Fruit fly (Drosophila melanogaster) whole organism, embryonic: ENCODE measurements around the gene ph-p.

Source experiments
- Abd-B ChIP-seq: fragments of 200-800 bp; sonication (Bioruptor generic); optimal IDR thresholded peaks from 2 replicates; lab custom pipeline; 2018; ENCODE audit warnings: missing biosample characterization, mild to moderate bottlenecking, missing genetic modification characterization, moderate library complexity
- Blimp-1 ChIP-seq: fragments of 200-800 bp; sonication (Bioruptor generic); optimal IDR thresholded peaks from 3 replicates; lab custom pipeline; 2018; ENCODE audit warnings: missing biosample characterization, missing genetic modification characterization, mild to moderate bottlenecking, moderate library complexity, missing genetic modification reagents
- CG11085 ChIP-seq: fragments of 200-800 bp; sonication (Bioruptor generic); IDR thresholded peaks from 2 replicates; pipeline ENCODE4 v1.3.6; 2022; ENCODE audit warnings: missing biosample characterization, missing genetic modification characterization
- CG12155 ChIP-seq: fragments of 200-800 bp; sonication (Bioruptor generic); optimal IDR thresholded peaks from 3 replicates; lab custom pipeline; 2016; ENCODE audit warnings: missing biosample characterization, missing genetic modification characterization
- CG12236 ChIP-seq: fragments of 200-800 bp; sonication (Bioruptor generic); optimal IDR thresholded peaks from 2 replicates; lab custom pipeline; 2016; ENCODE audit warnings: missing biosample characterization, missing genetic modification characterization
- CG14860 ChIP-seq: fragments of 200-800 bp; sonication (Bioruptor generic); IDR thresholded peaks from 3 replicates; pipeline ENCODE4 v1.3.6; 2022; ENCODE audit warnings: missing biosample characterization, missing genetic modification characterization; ENCODE audit not compliant: partially characterized antibody
- CG15073 ChIP-seq: fragments of 200-800 bp; sonication (Bioruptor generic); optimal IDR thresholded peaks from 2 replicates; lab custom pipeline; 2016; ENCODE audit warnings: missing biosample characterization, missing genetic modification characterization
- CG16863 ChIP-seq: fragments of 200-800 bp; sonication (Bioruptor generic); optimal IDR thresholded peaks from 3 replicates; lab custom pipeline; 2016; ENCODE audit warnings: missing biosample characterization, missing genetic modification characterization
- CG17361 ChIP-seq: fragments of 200-800 bp; sonication (Bioruptor generic); IDR thresholded peaks from 3 replicates; pipeline ENCODE4 v1.3.6; 2022; ENCODE audit warnings: missing biosample characterization, missing genetic modification characterization
- CG2120 ChIP-seq: fragments of 200-800 bp; sonication (Bioruptor generic); optimal IDR thresholded peaks from 3 replicates; lab custom pipeline; 2016; ENCODE audit warnings: missing biosample characterization, missing genetic modification characterization
- CG2202 ChIP-seq: fragments of 200-800 bp; sonication (Bioruptor generic); optimal IDR thresholded peaks from 2 replicates; lab custom pipeline; 2018; ENCODE audit warnings: missing biosample characterization, mild to moderate bottlenecking, missing genetic modification characterization
- CG30431 ChIP-seq: fragments of 200-800 bp; sonication (Bioruptor generic); optimal IDR thresholded peaks from 2 replicates; lab custom pipeline; 2017; ENCODE audit warnings: missing biosample characterization, missing genetic modification characterization
- CG3281 ChIP-seq: fragments of 200-800 bp; sonication (Bioruptor generic); optimal IDR thresholded peaks from 3 replicates; lab custom pipeline; 2017; ENCODE audit warnings: missing biosample characterization, mild to moderate bottlenecking, missing genetic modification characterization
- CG3726 ChIP-seq: fragments of 200-800 bp; sonication (Bioruptor generic); IDR thresholded peaks from 3 replicates; pipeline ENCODE4, ENCODE4 v1.3.6; 2022; ENCODE audit warnings: missing biosample characterization, missing genetic modification characterization
- CG7372 ChIP-seq: fragments of 200-800 bp; sonication (Bioruptor generic); IDR thresholded peaks from 2 replicates; pipeline ENCODE4 v1.3.6; 2022; ENCODE audit warnings: missing biosample characterization, missing genetic modification characterization
- CG7928 ChIP-seq: fragments of 200-800 bp; sonication (Bioruptor generic); optimal IDR thresholded peaks from 2 replicates; lab custom pipeline; 2017; ENCODE audit warnings: missing biosample characterization, mild to moderate bottlenecking, missing genetic modification characterization
- CG8388 ChIP-seq: fragments of 200-800 bp; sonication (Bioruptor generic); optimal IDR thresholded peaks from 2 replicates; lab custom pipeline; 2019; ENCODE audit warnings: missing biosample characterization, mild to moderate bottlenecking, missing genetic modification characterization, moderate library complexity
- CG9215 ChIP-seq: fragments of 200-800 bp; sonication (Bioruptor generic); IDR thresholded peaks from 2 replicates; pipeline ENCODE4 v1.3.6; 2022; ENCODE audit warnings: missing biosample characterization, missing genetic modification characterization
- CG9817 ChIP-seq: fragments of 200-800 bp; sonication (Bioruptor generic); optimal IDR thresholded peaks from 2 replicates; lab custom pipeline; 2018; ENCODE audit warnings: missing biosample characterization, mild to moderate bottlenecking, missing genetic modification characterization, moderate library complexity
- Gsc ChIP-seq: fragments of 200-800 bp; sonication (Bioruptor generic); IDR thresholded peaks from 2 replicates; pipeline ENCODE4 v1.3.6; 2022; ENCODE audit warnings: missing biosample characterization, missing genetic modification characterization
- Hr51 ChIP-seq, 2 experiments: fragments of 200-800 bp; sonication (Bioruptor generic); optimal IDR thresholded peaks; 2 replicates in 1 of 2; 3 replicates in 1 of 2; lab custom pipeline; 2016 to 2018; ENCODE audit warnings: missing biosample characterization in 2 of 2, missing genetic modification characterization in 2 of 2, mild to moderate bottlenecking in 1 of 2, moderate library complexity in 1 of 2
- Max ChIP-seq: fragments of 200-800 bp; sonication (Bioruptor generic); optimal IDR thresholded peaks from 2 replicates; lab custom pipeline; 2016; ENCODE audit warnings: missing biosample characterization, mild to moderate bottlenecking, missing genetic modification characterization
- NC2β ChIP-seq: fragments of 200-800 bp; sonication (Bioruptor generic); optimal IDR thresholded peaks from 2 replicates; lab custom pipeline; 2016; ENCODE audit warnings: missing biosample characterization, missing genetic modification characterization
- NFAT ChIP-seq: fragments of 200-800 bp; sonication (Bioruptor generic); IDR thresholded peaks from 2 replicates; pipeline ENCODE4 v1.3.6; 2022; ENCODE audit warnings: missing biosample characterization, missing genetic modification characterization
- Oaz ChIP-seq: fragments of 200-800 bp; sonication (Bioruptor generic); IDR thresholded peaks from 2 replicates; pipeline ENCODE4 v1.3.6; 2022; ENCODE audit warnings: missing biosample characterization, missing genetic modification characterization
- Rfx ChIP-seq: fragments of 200-800 bp; sonication (Bioruptor generic); IDR thresholded peaks from 2 replicates; pipeline ENCODE4 v1.3.6; 2022; ENCODE audit warnings: missing biosample characterization, missing genetic modification characterization
- Sin3A ChIP-seq: fragments of >200 bp; optimal IDR thresholded peaks from 2 replicates; lab custom pipeline; 2018
- Taf1 ChIP-seq: fragments of 200-800 bp; sonication (Bioruptor generic); IDR thresholded peaks from 2 replicates; pipeline ENCODE4 v1.3.6; 2022; ENCODE audit warnings: missing biosample characterization, missing genetic modification characterization
- amos ChIP-seq: fragments of 200-800 bp; sonication (Bioruptor generic); IDR thresholded peaks from 2 replicates; pipeline ENCODE4 v1.3.6; 2022; ENCODE audit warnings: missing biosample characterization, missing genetic modification characterization; ENCODE audit not compliant: partially characterized antibody
- ato ChIP-seq: fragments of 200-800 bp; sonication (Bioruptor generic); IDR thresholded peaks from 2 replicates; pipeline ENCODE4 v1.3.6; 2022; ENCODE audit warnings: missing biosample characterization, missing genetic modification characterization; ENCODE audit not compliant: partially characterized antibody
- br ChIP-seq: fragments of >200 bp; optimal IDR thresholded peaks from 2 replicates; lab custom pipeline; 2017
- dmrt99B ChIP-seq: fragments of 200-800 bp; sonication (Bioruptor generic); optimal IDR thresholded peaks from 2 replicates; lab custom pipeline; 2018; ENCODE audit warnings: missing biosample characterization, mild to moderate bottlenecking, missing genetic modification characterization, moderate library complexity
- exex ChIP-seq: fragments of 200-800 bp; sonication (Bioruptor generic); optimal IDR thresholded peaks from 4 replicates; lab custom pipeline; 2018; ENCODE audit warnings: missing biosample characterization, mild to moderate bottlenecking, missing genetic modification characterization, moderate library complexity
- eyg ChIP-seq: fragments of 200-800 bp; sonication (Bioruptor generic); optimal IDR thresholded peaks from 3 replicates; lab custom pipeline; 2016; ENCODE audit warnings: missing biosample characterization, missing genetic modification characterization
- fu2 ChIP-seq: fragments of 200-800 bp; sonication (Bioruptor generic); optimal IDR thresholded peaks from 2 replicates; lab custom pipeline; 2016; ENCODE audit warnings: missing biosample characterization, missing genetic modification characterization
- gfzf ChIP-seq: fragments of 200-800 bp; sonication (Bioruptor generic); optimal IDR thresholded peaks from 2 replicates; lab custom pipeline; 2016; ENCODE audit warnings: missing biosample characterization, mild to moderate bottlenecking, missing genetic modification characterization, moderate library complexity
- grau ChIP-seq: fragments of 200-800 bp; optimal IDR thresholded peaks from 3 replicates; lab custom pipeline; 2019; ENCODE audit warnings: missing biosample characterization, mild to moderate bottlenecking, missing genetic modification characterization, moderate library complexity
- grn ChIP-seq: fragments of 200-800 bp; sonication (Bioruptor generic); optimal IDR thresholded peaks from 3 replicates; lab custom pipeline; 2017; ENCODE audit warnings: missing biosample characterization, missing genetic modification characterization
- gsb ChIP-seq: fragments of 200-800 bp; sonication (Bioruptor generic); IDR thresholded peaks from 2 replicates; pipeline ENCODE4 v1.3.6; 2022; ENCODE audit warnings: missing biosample characterization, missing genetic modification characterization
- ham ChIP-seq: fragments of 200-800 bp; sonication (Bioruptor generic); IDR thresholded peaks from 2 replicates; pipeline ENCODE4 v1.3.6; 2022; ENCODE audit warnings: missing biosample characterization, missing genetic modification characterization
- inv ChIP-seq: fragments of 200-800 bp; sonication (Bioruptor generic); IDR thresholded peaks from 2 replicates; pipeline ENCODE4 v1.3.6; 2022; ENCODE audit warnings: missing biosample characterization, missing genetic modification characterization; ENCODE audit not compliant: partially characterized antibody
- lab ChIP-seq: fragments of 200-800 bp; sonication (Bioruptor generic); optimal IDR thresholded peaks from 3 replicates; lab custom pipeline; 2017; ENCODE audit warnings: missing biosample characterization, missing genetic modification characterization, mild to moderate bottlenecking, moderate library complexity, missing genetic modification reagents
- maf-S ChIP-seq: fragments of 200-800 bp; sonication (Bioruptor generic); optimal IDR thresholded peaks from 2 replicates; lab custom pipeline; 2016; ENCODE audit warnings: missing biosample characterization, missing genetic modification characterization
- mirr ChIP-seq: fragments of 200-800 bp; sonication (Bioruptor generic); optimal IDR thresholded peaks from 3 replicates; lab custom pipeline; 2018; ENCODE audit warnings: missing biosample characterization, mild to moderate bottlenecking, missing genetic modification characterization
- peb ChIP-seq: fragments of 200-800 bp; sonication (Bioruptor generic); IDR thresholded peaks from 2 replicates; pipeline ENCODE4 v1.3.6; 2022; ENCODE audit warnings: missing biosample characterization, missing genetic modification characterization
- tx ChIP-seq: fragments of 200-800 bp; sonication (Bioruptor generic); optimal IDR thresholded peaks from 2 replicates; lab custom pipeline; 2016; ENCODE audit warnings: missing biosample characterization, missing genetic modification characterization
- usp ChIP-seq: fragments of >200 bp; optimal IDR thresholded peaks from 2 replicates; lab custom pipeline; 2017; ENCODE audit warnings: missing biosample characterization, missing genetic modification characterization
- vfl ChIP-seq: fragments of 200-800 bp; sonication (Bioruptor generic); optimal IDR thresholded peaks from 2 replicates; lab custom pipeline; 2016; ENCODE audit warnings: missing biosample characterization, missing genetic modification characterization
- wek ChIP-seq: fragments of 200-800 bp; sonication (Bioruptor generic); optimal IDR thresholded peaks from 3 replicates; lab custom pipeline; 2018; ENCODE audit warnings: missing biosample characterization, mild to moderate bottlenecking, missing genetic modification characterization, moderate library complexity
- z ChIP-seq: fragments of 200-800 bp; sonication (Bioruptor generic); IDR thresholded peaks from 3 replicates; pipeline ENCODE4 v1.3.6; 2022; ENCODE audit warnings: missing biosample characterization, missing genetic modification characterization

Gene ph-p

dm6 chrX:2123013-2123964, 14.9 kb downstream of the ph-p start, which contains the start of gene ph-d (continued):
- TF ChIP-seq CG30431 (GFP tag; lab: Kevin White, UChicago) (peak; percentile 38), br (no peak), inv (GFP tag; lab: Robert Waterston, UW) (no peak; the same call in 1 of the 2 replicates), maf-S (no peak), lab (GFP tag; lab: Kevin White, UChicago) (peak; percentile 47), Blimp-1 (peak; percentile 52), CG7372 (GFP tag; lab: Robert Waterston, UW) (no peak), CG15073 (GFP tag; lab: Kevin White, UChicago) (no peak), CG12236 (no peak), CG11085 (GFP tag; lab: Robert Waterston, UW) (no peak), CG3281 (GFP tag; lab: Kevin White, UChicago) (peak; percentile 45), Sin3A (no peak), Gsc (no peak), NC2β (GFP tag; lab: Kevin White, UChicago) (no peak), mirr (peak; percentile 76), CG3726 (GFP tag; lab: Robert Waterston, UW) (no peak), CG9817 (tag; lab: Kevin White, UChicago) (peak; percentile 13), z (peak; percentile 78), grn (GFP tag; lab: Kevin White, UChicago) (no peak), NFAT (GFP tag; lab: Robert Waterston, UW) (peak; percentile 45), CG16863 (GFP tag; lab: Kevin White, UChicago) (no peak), usp (no peak), gfzf (no peak), wek (no peak), CG9215 (GFP tag; lab: Robert Waterston, UW) (no peak), fu2 (GFP tag; lab: Kevin White, UChicago) (no peak), CG14860 (GFP tag; lab: Robert Waterston, UW) (no peak), CG8388 (GFP tag; lab: Kevin White, UChicago) (no peak), CG2120 (GFP tag; lab: Kevin White, UChicago) (peak; percentile 62), CG2202 (tag; lab: Kevin White, UChicago) (no peak), gsb (GFP tag; lab: Robert Waterston, UW) (no peak), ato (GFP tag; lab: Robert Waterston, UW) (no peak), Taf1 (GFP tag; lab: Robert Waterston, UW) (no peak), exex (peak; percentile 30), eyg (GFP tag; lab: Kevin White, UChicago) (no peak), Abd-B (GFP tag; lab: Kevin White, UChicago) (no peak), Oaz (GFP tag; lab: Robert Waterston, UW) (no peak), vfl (GFP tag; lab: Kevin White, UChicago) (peak; percentile 1), ham (GFP tag; lab: Robert Waterston, UW) (no peak), tx (no peak), Hr51 (GFP tag; optimal IDR thresholded peaks at IDR 0.05; lab: Kevin White, UChicago) (peak; percentile 43 to 53), grau (tag; lab: Kevin White, UChicago) (peak; percentile 42), dmrt99B (tag; lab: Kevin White, UChicago) (peak; percentile 63), Max (GFP tag; lab: Kevin White, UChicago) (peak; percentile 26), peb (GFP tag; lab: Robert Waterston, UW) (no peak), Rfx (GFP tag; lab: Robert Waterston, UW) (peak; percentile 48), CG12155 (peak; percentile 20), amos (GFP tag; lab: Robert Waterston, UW) (no peak), CG17361 (GFP tag; lab: Robert Waterston, UW) (peak; percentile 59; the same call in 2 of the 3 replicates), CG7928 (no peak)
